Worm (Caenorhabditis elegans) whole organism, late embryonic: ENCODE data around the gene nlp-33.

Experiments used
- C08G9.2 ChIP-seq: sonication (generic microtip); optimal IDR thresholded peaks from 2 replicates; lab custom pipeline; 2016; ENCODE audit warnings: mild to moderate bottlenecking, missing genetic modification characterization, moderate library complexity, missing compliant biosample characterization
- C38D4.7 ChIP-seq: fragments of 200-800 bp; sonication (Bioruptor generic); optimal IDR thresholded peaks from 2 replicates; lab custom pipeline; 2018; ENCODE audit warnings: mild to moderate bottlenecking, missing genetic modification characterization, moderate library complexity, missing compliant biosample characterization
- F13H6.1 ChIP-seq: sonication (generic microtip); optimal IDR thresholded peaks from 2 replicates; lab custom pipeline; 2016; ENCODE audit warnings: missing genetic modification characterization, missing compliant biosample characterization
- K09A11.1 ChIP-seq: sonication (generic microtip); optimal IDR thresholded peaks from 2 replicates; lab custom pipeline; 2017; ENCODE audit warnings: antibody characterized with exemption, mild to moderate bottlenecking, missing genetic modification characterization, missing compliant biosample characterization; ENCODE audit not compliant: insufficient read depth
- Y22D7AL.16 ChIP-seq: sonication (generic microtip); optimal IDR thresholded peaks from 2 replicates; lab custom pipeline; 2016; ENCODE audit warnings: missing genetic modification characterization, missing compliant biosample characterization
- ahr-1 ChIP-seq: sonication (generic microtip); optimal IDR thresholded peaks from 2 replicates; lab custom pipeline; 2016; ENCODE audit warnings: missing genetic modification characterization, missing compliant biosample characterization
- ceh-18 ChIP-seq: sonication (generic microtip); optimal IDR thresholded peaks from 2 replicates; lab custom pipeline; 2016; ENCODE audit warnings: missing genetic modification characterization, missing compliant biosample characterization
- ceh-19 ChIP-seq: fragments of 200-800 bp; sonication (Bioruptor generic); optimal IDR thresholded peaks from 2 replicates; lab custom pipeline; 2018; ENCODE audit warnings: mild to moderate bottlenecking, missing genetic modification characterization, missing compliant biosample characterization
- ceh-2 ChIP-seq: sonication (generic microtip); optimal IDR thresholded peaks from 2 replicates; lab custom pipeline; 2016; ENCODE audit warnings: missing genotype, missing genetic modification characterization, missing compliant biosample characterization
- ceh-30 ChIP-seq: fragments of 150-350 bp; optimal IDR thresholded peaks from 2 replicates; lab custom pipeline; 2014; ENCODE audit warnings: missing biosample characterization, missing genetic modification characterization
- ceh-31 ChIP-seq: sonication (generic microtip); optimal IDR thresholded peaks from 2 replicates; lab custom pipeline; 2016; ENCODE audit warnings: missing genetic modification characterization, missing compliant biosample characterization
- ceh-34 ChIP-seq: sonication (generic microtip); optimal IDR thresholded peaks from 2 replicates; lab custom pipeline; 2016; ENCODE audit warnings: mild to moderate bottlenecking, missing genetic modification characterization, missing compliant biosample characterization
- ceh-45 ChIP-seq: fragments of 200-800 bp; sonication (Bioruptor generic); IDR thresholded peaks from 2 replicates; pipeline ENCODE4 v1.3.6; 2022; ENCODE audit warnings: missing genetic modification reagents, missing genetic modification characterization, missing compliant biosample characterization
- ceh-48 ChIP-seq: sonication (generic microtip); optimal IDR thresholded peaks from 2 replicates; lab custom pipeline; 2016; ENCODE audit warnings: missing genetic modification characterization, inconsistent platforms, missing compliant biosample characterization
- ceh-6 ChIP-seq: fragments of 200-800 bp; sonication (Bioruptor generic); optimal IDR thresholded peaks from 2 replicates; lab custom pipeline; 2018; ENCODE audit warnings: mild to moderate bottlenecking, missing genetic modification characterization, missing compliant biosample characterization
- ceh-9 ChIP-seq: sonication (generic microtip); optimal IDR thresholded peaks from 2 replicates; lab custom pipeline; 2016; ENCODE audit warnings: mild to moderate bottlenecking, missing genetic modification characterization, inconsistent platforms, missing compliant biosample characterization
- che-1 ChIP-seq: sonication (generic microtip); optimal IDR thresholded peaks from 2 replicates; lab custom pipeline; 2016; ENCODE audit warnings: mild to moderate bottlenecking, missing genetic modification characterization, missing compliant biosample characterization
- dmd-4 ChIP-seq: sonication (generic microtip); optimal IDR thresholded peaks from 2 replicates; lab custom pipeline; 2016; ENCODE audit warnings: borderline replicate concordance, missing genetic modification characterization, missing compliant biosample characterization
- elt-2 ChIP-seq: sonication (generic microtip); optimal IDR thresholded peaks from 2 replicates; lab custom pipeline; 2016; ENCODE audit warnings: missing genetic modification reagents, missing genetic modification characterization, missing compliant biosample characterization
- elt-4 ChIP-seq: sonication (generic microtip); optimal IDR thresholded peaks from 2 replicates; lab custom pipeline; 2016; ENCODE audit warnings: missing genetic modification characterization, missing compliant biosample characterization
- ets-4 ChIP-seq: sonication (generic microtip); optimal IDR thresholded peaks from 2 replicates; lab custom pipeline; 2016; ENCODE audit warnings: missing genetic modification characterization, missing compliant biosample characterization
- eyg-1 ChIP-seq: sonication (generic microtip); optimal IDR thresholded peaks from 2 replicates; lab custom pipeline; 2016; ENCODE audit warnings: missing genotype, missing genetic modification characterization, missing compliant biosample characterization
- fkh-10 ChIP-seq: fragments of 150-350 bp; optimal IDR thresholded peaks from 2 replicates; lab custom pipeline; 2014; ENCODE audit warnings: missing biosample characterization, missing genetic modification reagents, missing genetic modification characterization
- hlh-13 ChIP-seq: fragments of 200-800 bp; sonication (Bioruptor generic); optimal IDR thresholded peaks from 2 replicates; lab custom pipeline; 2018; ENCODE audit warnings: mild to moderate bottlenecking, missing genetic modification characterization, missing compliant biosample characterization
- hlh-15 ChIP-seq: sonication (generic microtip); optimal IDR thresholded peaks from 2 replicates; lab custom pipeline; 2016; ENCODE audit warnings: missing genetic modification characterization, missing compliant biosample characterization
- hlh-30 ChIP-seq: sonication (generic microtip); optimal IDR thresholded peaks from 2 replicates; lab custom pipeline; 2017; ENCODE audit warnings: antibody characterized with exemption, missing genetic modification characterization, missing compliant biosample characterization; ENCODE audit not compliant: insufficient read depth
- hlh-6 ChIP-seq: sonication (generic microtip); optimal IDR thresholded peaks from 2 replicates; lab custom pipeline; 2016; ENCODE audit warnings: missing genotype, missing genetic modification characterization, missing compliant biosample characterization
- lim-6 ChIP-seq: sonication (generic microtip); optimal IDR thresholded peaks from 2 replicates; lab custom pipeline; 2016; ENCODE audit warnings: missing genetic modification characterization, missing compliant biosample characterization
- lin-11 ChIP-seq: fragments of 200-800 bp; sonication (Bioruptor generic); optimal IDR thresholded peaks from 2 replicates; lab custom pipeline; 2018; ENCODE audit warnings: mild to moderate bottlenecking, missing genetic modification characterization, missing compliant biosample characterization
- madf-2 ChIP-seq: sonication (generic microtip); optimal IDR thresholded peaks from 2 replicates; lab custom pipeline; 2017; ENCODE audit warnings: missing genetic modification characterization, missing compliant biosample characterization
- mec-3 ChIP-seq: sonication (generic microtip); optimal IDR thresholded peaks from 2 replicates; lab custom pipeline; 2016; ENCODE audit warnings: borderline replicate concordance, missing genetic modification characterization, missing compliant biosample characterization
- nfya-1 ChIP-seq: sonication (generic microtip); optimal IDR thresholded peaks from 2 replicates; lab custom pipeline; 2017; ENCODE audit warnings: missing genetic modification characterization, mild to moderate bottlenecking, missing compliant biosample characterization, antibody characterized with exemption, moderate library complexity
- nhr-232 ChIP-seq: sonication (generic microtip); optimal IDR thresholded peaks from 2 replicates; lab custom pipeline; 2016; ENCODE audit warnings: missing genetic modification characterization, missing compliant biosample characterization
- npax-4 ChIP-seq: sonication (generic microtip); optimal IDR thresholded peaks from 2 replicates; lab custom pipeline; 2016; ENCODE audit warnings: missing genetic modification characterization, missing compliant biosample characterization
- odd-2 ChIP-seq: sonication (generic microtip); optimal IDR thresholded peaks from 2 replicates; lab custom pipeline; 2017; ENCODE audit warnings: antibody characterized with exemption, mild to moderate bottlenecking, missing genetic modification characterization, missing compliant biosample characterization
- pag-3 ChIP-seq: sonication (generic microtip); optimal IDR thresholded peaks from 2 replicates; lab custom pipeline; 2016; ENCODE audit warnings: missing compliant biosample characterization, missing genetic modification characterization, borderline replicate concordance
- pat-9 ChIP-seq: fragments of 200-800 bp; sonication (Bioruptor generic); optimal IDR thresholded peaks from 2 replicates; lab custom pipeline; 2018; ENCODE audit warnings: mild to moderate bottlenecking, missing genetic modification characterization, moderate library complexity, missing compliant biosample characterization
- pha-2 ChIP-seq: sonication (generic microtip); optimal IDR thresholded peaks from 2 replicates; lab custom pipeline; 2017; ENCODE audit warnings: mild to moderate bottlenecking, missing genetic modification characterization, missing compliant biosample characterization
- pha-4 ChIP-seq: fragments of 150-350 bp; optimal IDR thresholded peaks from 2 replicates; lab custom pipeline; 2018; ENCODE audit warnings: missing biosample characterization, missing genetic modification reagents, missing genetic modification characterization
- pqm-1 ChIP-seq: sonication (generic microtip); optimal IDR thresholded peaks from 2 replicates; lab custom pipeline; 2016; ENCODE audit warnings: missing genetic modification characterization, missing compliant biosample characterization
- pros-1 ChIP-seq: fragments of 150-350 bp; optimal IDR thresholded peaks from 2 replicates; lab custom pipeline; 2014; ENCODE audit warnings: missing biosample characterization, missing genetic modification reagents, missing genetic modification characterization
- ref-2 ChIP-seq: sonication (generic microtip); optimal IDR thresholded peaks from 2 replicates; lab custom pipeline; 2016; ENCODE audit warnings: missing genetic modification characterization, missing compliant biosample characterization
- sox-2 ChIP-seq: fragments of 200-800 bp; sonication (Bioruptor generic); IDR thresholded peaks from 2 replicates; pipeline ENCODE4 v1.3.6; 2022; ENCODE audit warnings: missing genetic modification reagents, missing genetic modification characterization, missing compliant biosample characterization
- syd-9 ChIP-seq: sonication (generic microtip); optimal IDR thresholded peaks from 2 replicates; lab custom pipeline; 2016; ENCODE audit warnings: mild to moderate bottlenecking, missing genetic modification characterization, moderate library complexity, missing compliant biosample characterization
- tbx-2 ChIP-seq: sonication (generic microtip); optimal IDR thresholded peaks from 2 replicates; lab custom pipeline; 2016; ENCODE audit warnings: missing genetic modification characterization, missing compliant biosample characterization
- tbx-7 ChIP-seq: sonication (generic microtip); optimal IDR thresholded peaks from 2 replicates; lab custom pipeline; 2016; ENCODE audit warnings: missing genotype, missing genetic modification characterization, missing compliant biosample characterization
- ttx-3 ChIP-seq: sonication (generic microtip); optimal IDR thresholded peaks from 2 replicates; lab custom pipeline; 2016; ENCODE audit warnings: missing genetic modification reagents, missing genetic modification characterization, missing compliant biosample characterization
- unc-3 ChIP-seq, 2 experiments: fragments of 200-800 bp in 1 of 2; sonication (Bioruptor generic) in 1 of 2; sonication (generic microtip) in 1 of 2; conservative IDR thresholded peaks in 1 of 2; optimal IDR thresholded peaks in 1 of 2; 2 replicates each; pipeline versions ENCODE4 v1.3.6 to Lab custom; 2016 to 2022; ENCODE audit warnings: missing compliant biosample characterization in 2 of 2, missing genetic modification characterization in 2 of 2, missing genetic modification reagents in 1 of 2
- unc-42 ChIP-seq: sonication (generic microtip); optimal IDR thresholded peaks from 2 replicates; lab custom pipeline; 2016; ENCODE audit warnings: missing genotype, missing genetic modification characterization, missing compliant biosample characterization
- unc-55 ChIP-seq: sonication (generic microtip); optimal IDR thresholded peaks from 2 replicates; lab custom pipeline; 2017; ENCODE audit warnings: missing biosample characterization, missing genetic modification reagents, missing genetic modification characterization
- ztf-16 ChIP-seq: sonication (generic microtip); optimal IDR thresholded peaks from 2 replicates; lab custom pipeline; 2017; ENCODE audit warnings: missing genetic modification characterization, missing compliant biosample characterization

Gene nlp-33

ce11 chrV:11113041-11113574 lies 34.0 kb upstream of the nlp-33 start, which contains the start of gene erfa-3:
erfa-3 (minus strand) TSS chrV:11113091.
- TF ChIP-seq tbx-7 (peak; percentile 44), sox-2 (GFP tag; lab: Robert Waterston, UW) (peak; percentile 45; the same call in 1 of the 2 replicates), mec-3 (tag; lab: Kevin White, UChicago) (no peak), ceh-2 (tag; lab: Kevin White, UChicago) (peak; percentile 65), lim-6 (tag; lab: Kevin White, UChicago) (peak; percentile 49), Y22D7AL.16 (tag; lab: Kevin White, UChicago) (peak; percentile 52), nfya-1 (peak; percentile 73), eyg-1 (tag; lab: Kevin White, UChicago) (no peak), ceh-45 (GFP tag; lab: Robert Waterston, UW) (peak; percentile 24; the same call in 1 of the 2 replicates), ceh-34 (tag; lab: Kevin White, UChicago) (peak; percentile 84), syd-9 (tag; lab: Kevin White, UChicago) (peak; percentile 73), odd-2 (tag; lab: Kevin White, UChicago) (peak; percentile 68), pqm-1 (no peak), ref-2 (tag; lab: Kevin White, UChicago) (peak; percentile 84), pros-1 (tag; lab: Kevin White, UChicago) (no peak), ceh-6 (GFP tag; lab: Kevin White, UChicago) (peak; percentile 64), hlh-15 (tag; lab: Kevin White, UChicago) (peak; percentile 75), ztf-16 (tag; lab: Kevin White, UChicago) (peak; percentile 63), C08G9.2 (tag; lab: Kevin White, UChicago) (peak; percentile 62), unc-42 (no peak), ceh-48 (tag; lab: Kevin White, UChicago) (peak; percentile 51), dmd-4 (peak; percentile 32), ceh-19 (peak; percentile 82), tbx-2 (tag; lab: Kevin White, UChicago) (peak; percentile 88), pha-2 (tag; lab: Kevin White, UChicago) (peak; percentile 85), fkh-10 (GFP tag; lab: Kevin White, UChicago) (no peak), hlh-30 (peak; percentile 49), ahr-1 (peak; percentile 57), unc-55 (GFP tag; lab: Kevin White, UChicago) (no peak), elt-4 (tag; lab: Kevin White, UChicago) (no peak), pha-4 (tag; lab: Kevin White, UChicago) (no peak), pat-9 (tag; lab: Kevin White, UChicago) (peak; percentile 75), hlh-13 (GFP tag; lab: Kevin White, UChicago) (peak; percentile 18), ttx-3 (peak; percentile 81), ceh-9 (tag; lab: Kevin White, UChicago) (no peak), ceh-18 (tag; lab: Kevin White, UChicago) (peak; percentile 52), ets-4 (tag; lab: Kevin White, UChicago) (peak; percentile 31), C38D4.7 (GFP tag; lab: Kevin White, UChicago) (peak; percentile 71), nhr-232 (tag; lab: Kevin White, UChicago) (peak; percentile 62), pag-3 (tag; lab: Kevin White, UChicago) (no peak), K09A11.1 (tag; lab: Kevin White, UChicago) (peak; percentile 87), lin-11 (tag; lab: Kevin White, UChicago) (peak; percentile 54), npax-4 (tag; lab: Kevin White, UChicago) (peak; percentile 45), F13H6.1 (tag; lab: Kevin White, UChicago) (peak; percentile 63), elt-2 (tag; lab: Kevin White, UChicago) (peak; percentile 90), hlh-6 (tag; lab: Kevin White, UChicago) (peak; percentile 72), madf-2 (peak; percentile 67), ceh-30 (tag; lab: Kevin White, UChicago) (no peak), unc-3 (GFP tag; conservative IDR thresholded peaks at IDR 0.05; lab: Robert Waterston, UW) (no peak), unc-3 (tag; optimal IDR thresholded peaks at IDR 0.05; lab: Kevin White, UChicago) (peak; percentile 68), che-1 (tag; lab: Kevin White, UChicago) (peak; percentile 65), ceh-31 (tag; lab: Kevin White, UChicago) (peak; percentile 70)
